Worm (Caenorhabditis elegans) whole organism, L3 larva: ENCODE results near the gene klf-1.

Source experiments
- R02D3.7 ChIP-seq: fragments of 150-350 bp; optimal IDR thresholded peaks from 2 replicates; lab custom pipeline; 2014; ENCODE audit warnings: missing biosample characterization, missing genetic modification characterization
- ceh-82 ChIP-seq: fragments of 150-350 bp; optimal IDR thresholded peaks from 2 replicates; lab custom pipeline; 2014; ENCODE audit warnings: missing biosample characterization, missing genetic modification characterization
- egl-27 ChIP-seq: sonication (generic microtip); optimal IDR thresholded peaks from 4 replicates; lab custom pipeline; 2017; ENCODE audit warnings: missing biosample characterization, missing genetic modification reagents, missing genetic modification characterization
- fos-1 ChIP-seq: fragments of 150-350 bp; optimal IDR thresholded peaks from 2 replicates; lab custom pipeline; 2014; ENCODE audit warnings: missing biosample characterization, missing genetic modification characterization
- lsy-12 ChIP-seq: sonication (generic microtip); optimal IDR thresholded peaks from 2 replicates; lab custom pipeline; 2016; ENCODE audit warnings: mild to moderate bottlenecking, missing genetic modification characterization, missing compliant biosample characterization
- nhr-12 ChIP-seq: fragments of 150-350 bp; optimal IDR thresholded peaks from 2 replicates; lab custom pipeline; 2014; ENCODE audit warnings: missing biosample characterization, missing genetic modification characterization
- nhr-237 ChIP-seq: fragments of 150-350 bp; optimal IDR thresholded peaks from 2 replicates; lab custom pipeline; 2014; ENCODE audit warnings: missing biosample characterization, missing genetic modification characterization
- nhr-77 ChIP-seq: fragments of 150-350 bp; optimal IDR thresholded peaks from 2 replicates; lab custom pipeline; 2014; ENCODE audit warnings: missing biosample characterization, missing genetic modification characterization
- pha-4 ChIP-seq: fragments of 150-350 bp; optimal IDR thresholded peaks from 2 replicates; lab custom pipeline; 2014; ENCODE audit warnings: missing biosample characterization, missing genetic modification reagents, missing genetic modification characterization
- zag-1 ChIP-seq: fragments of 150-350 bp; optimal IDR thresholded peaks from 2 replicates; lab custom pipeline; 2014; ENCODE audit warnings: missing biosample characterization, missing genetic modification characterization
- ztf-4 ChIP-seq: fragments of 150-350 bp; optimal IDR thresholded peaks from 2 replicates; lab custom pipeline; 2014; ENCODE audit warnings: missing biosample characterization, missing genetic modification characterization

DNA sequence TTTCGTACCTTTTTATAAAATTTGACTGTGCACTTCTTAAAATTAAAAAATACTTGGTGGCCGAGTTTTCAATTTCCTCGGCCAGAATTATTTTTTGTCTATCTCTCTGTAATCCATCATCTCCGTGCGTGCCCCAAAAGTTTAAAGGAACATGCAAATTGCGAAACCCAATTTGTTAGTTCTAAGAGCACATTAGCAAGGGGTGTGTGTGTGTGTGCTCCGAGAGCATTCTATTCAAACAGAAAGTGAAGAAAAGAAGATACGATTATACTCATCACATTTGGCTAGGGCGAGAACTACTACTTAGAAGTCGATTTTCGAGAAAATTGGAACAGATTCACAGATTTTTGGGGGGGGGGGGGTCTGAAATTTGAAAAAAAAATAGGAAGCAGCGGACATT lies 39.4 kb downstream of the klf-1 start:
- TF ChIP-seq egl-27 (tag; lab: Kevin White, UChicago) (no peak), zag-1 (tag; lab: Kevin White, UChicago) (no peak), nhr-77 (no peak), R02D3.7 (tag; lab: Kevin White, UChicago) (no peak), lsy-12 (no peak), ceh-82 (no peak), ztf-4 (tag; lab: Kevin White, UChicago) (no peak), nhr-12 (tag; lab: Kevin White, UChicago) (no peak), fos-1 (tag; lab: Kevin White, UChicago) (no peak), nhr-237 (tag; lab: Kevin White, UChicago) (no peak), pha-4 (no peak)
